Worm (Caenorhabditis elegans) whole organism, mixed stage, embryonic: ENCODE measurements around the gene C55A6.7.

Experiments used
- bed-3 ChIP-seq: fragments of 200-800 bp; sonication (Bioruptor generic); optimal IDR thresholded peaks from 3 replicates; lab custom pipeline; 2018; ENCODE audit warnings: mild to moderate bottlenecking, missing genetic modification characterization, moderate library complexity, missing compliant biosample characterization
- blmp-1 ChIP-seq: fragments of 150-350 bp; optimal IDR thresholded peaks from 2 replicates; lab custom pipeline; 2014; ENCODE audit warnings: missing biosample characterization, missing genetic modification characterization
- ceh-43 ChIP-seq: fragments of 200-800 bp; sonication (Bioruptor generic); optimal IDR thresholded peaks from 2 replicates; lab custom pipeline; 2018; ENCODE audit warnings: mild to moderate bottlenecking, missing genetic modification characterization, moderate library complexity, missing compliant biosample characterization
- ceh-83 ChIP-seq: fragments of 200-800 bp; sonication (Bioruptor generic); optimal IDR thresholded peaks from 2 replicates; lab custom pipeline; 2018; ENCODE audit warnings: mild to moderate bottlenecking, missing genetic modification characterization, missing compliant biosample characterization
- drap-1 ChIP-seq: fragments of 200-800 bp; sonication (Bioruptor generic); optimal IDR thresholded peaks from 3 replicates; lab custom pipeline; 2018; ENCODE audit warnings: mild to moderate bottlenecking, missing genetic modification characterization, missing compliant biosample characterization
- elt-1 ChIP-seq: sonication (generic microtip); optimal IDR thresholded peaks from 2 replicates; lab custom pipeline; 2017; ENCODE audit warnings: missing genetic modification characterization, mild to moderate bottlenecking, missing compliant biosample characterization, antibody characterized with exemption, moderate library complexity, borderline replicate concordance; ENCODE audit not compliant: insufficient read depth
- elt-3 ChIP-seq: fragments of 150-350 bp; optimal IDR thresholded peaks from 2 replicates; lab custom pipeline; 2014; ENCODE audit warnings: missing biosample characterization, missing genetic modification characterization
- flh-1 ChIP-seq: fragments of 200-800 bp; sonication (Bioruptor generic); optimal IDR thresholded peaks from 2 replicates; lab custom pipeline; 2018; ENCODE audit warnings: mild to moderate bottlenecking, missing genetic modification characterization, moderate library complexity, missing compliant biosample characterization
- ham-2 ChIP-seq: fragments of 200-800 bp; sonication (Bioruptor generic); optimal IDR thresholded peaks from 2 replicates; lab custom pipeline; 2018; ENCODE audit warnings: mild to moderate bottlenecking, missing genetic modification characterization, missing compliant biosample characterization
- hlh-1 ChIP-seq: fragments of 150-350 bp; optimal IDR thresholded peaks from 2 replicates; lab custom pipeline; 2014; ENCODE audit warnings: missing biosample characterization, missing genetic modification reagents, missing genetic modification characterization
- lin-13 ChIP-seq: fragments of 150-350 bp; optimal IDR thresholded peaks from 2 replicates; lab custom pipeline; 2014; ENCODE audit warnings: missing biosample characterization, missing genetic modification characterization
- lin-32 ChIP-seq: fragments of 200-800 bp; sonication (Bioruptor generic); optimal IDR thresholded peaks from 2 replicates; lab custom pipeline; 2018; ENCODE audit warnings: mild to moderate bottlenecking, missing genetic modification characterization, missing compliant biosample characterization
- lsy-2 ChIP-seq: fragments of 150-350 bp; optimal IDR thresholded peaks from 2 replicates; lab custom pipeline; 2014; ENCODE audit warnings: missing biosample characterization, missing genetic modification characterization
- mab-5 ChIP-seq: fragments of 150-350 bp; optimal IDR thresholded peaks from 2 replicates; lab custom pipeline; 2014; ENCODE audit warnings: missing biosample characterization, missing genetic modification characterization
- mep-1 ChIP-seq: fragments of 150-350 bp; optimal IDR thresholded peaks from 2 replicates; lab custom pipeline; 2017; ENCODE audit warnings: missing biosample characterization, missing genetic modification reagents, missing genetic modification characterization, inconsistent platforms
- mls-2 ChIP-seq: sonication (generic microtip); optimal IDR thresholded peaks from 2 replicates; lab custom pipeline; 2016; ENCODE audit warnings: mild to moderate bottlenecking, missing genetic modification characterization, moderate library complexity, missing compliant biosample characterization
- nhr-12 ChIP-seq: fragments of 150-350 bp; optimal IDR thresholded peaks from 2 replicates; lab custom pipeline; 2014; ENCODE audit warnings: missing biosample characterization, missing genetic modification characterization
- nhr-237 ChIP-seq: fragments of 150-350 bp; optimal IDR thresholded peaks from 2 replicates; lab custom pipeline; 2014; ENCODE audit warnings: missing biosample characterization, missing genetic modification characterization
- nhr-28 ChIP-seq: fragments of 150-350 bp; optimal IDR thresholded peaks from 2 replicates; lab custom pipeline; 2014; ENCODE audit warnings: missing biosample characterization, missing genetic modification characterization
- nhr-76 ChIP-seq: sonication (generic microtip); optimal IDR thresholded peaks from 2 replicates; lab custom pipeline; 2017; ENCODE audit warnings: missing biosample characterization, missing genetic modification characterization
- pha-4 ChIP-seq: fragments of 150-350 bp; optimal IDR thresholded peaks from 2 replicates; lab custom pipeline; 2018; ENCODE audit warnings: missing biosample characterization, missing genetic modification reagents, missing genetic modification characterization
- sem-2 ChIP-seq: fragments of 200-800 bp; sonication (Bioruptor generic); optimal IDR thresholded peaks from 2 replicates; lab custom pipeline; 2018; ENCODE audit warnings: mild to moderate bottlenecking, missing genetic modification characterization, missing compliant biosample characterization
- snpc-4 ChIP-seq: fragments of 150-350 bp; optimal IDR thresholded peaks from 2 replicates; lab custom pipeline; 2014; ENCODE audit warnings: missing biosample characterization, missing genetic modification characterization
- sptf-1 ChIP-seq: sonication (generic microtip); optimal IDR thresholded peaks from 2 replicates; lab custom pipeline; 2017; ENCODE audit warnings: mild to moderate bottlenecking, missing genetic modification characterization, moderate library complexity, missing compliant biosample characterization
- tbx-8 ChIP-seq: fragments of 200-800 bp; sonication (Bioruptor generic); optimal IDR thresholded peaks from 2 replicates; lab custom pipeline; 2018; ENCODE audit warnings: mild to moderate bottlenecking, missing genetic modification characterization, moderate library complexity, missing compliant biosample characterization
- unc-120 ChIP-seq: sonication (generic microtip); optimal IDR thresholded peaks from 2 replicates; lab custom pipeline; 2017; ENCODE audit warnings: missing genetic modification characterization, missing compliant biosample characterization; ENCODE audit not compliant: poor library complexity, severe bottlenecking
- unc-39 ChIP-seq: fragments of 150-350 bp; optimal IDR thresholded peaks from 2 replicates; lab custom pipeline; 2014; ENCODE audit warnings: missing biosample characterization, missing genetic modification characterization
- unc-62 ChIP-seq: fragments of 150-350 bp; optimal IDR thresholded peaks from 2 replicates; lab custom pipeline; 2014; ENCODE audit warnings: missing biosample characterization, missing genetic modification reagents, missing genetic modification characterization
- zip-8 ChIP-seq: fragments of 150-350 bp; optimal IDR thresholded peaks from 2 replicates; lab custom pipeline; 2014; ENCODE audit warnings: missing biosample characterization, missing genetic modification characterization

The C55A6.7 gene

ce11 chrV:11531100-11531499 is 10.8 kb upstream of the C55A6.7 start:
- TF ChIP-seq sem-2 (GFP tag; lab: Kevin White, UChicago) (no peak), lsy-2 (no peak), nhr-12 (tag; lab: Kevin White, UChicago) (no peak), zip-8 (tag; lab: Kevin White, UChicago) (no peak), bed-3 (GFP tag; lab: Kevin White, UChicago) (no peak), blmp-1 (tag; lab: Kevin White, UChicago) (no peak), mab-5 (tag; lab: Kevin White, UChicago) (no peak), ceh-43 (GFP tag; lab: Kevin White, UChicago) (no peak), lin-32 (GFP tag; lab: Kevin White, UChicago) (no peak), elt-3 (tag; lab: Kevin White, UChicago) (no peak), flh-1 (GFP tag; lab: Kevin White, UChicago) (no peak), pha-4 (tag; lab: Kevin White, UChicago) (no peak), drap-1 (no peak), mls-2 (no peak), unc-62 (no peak)

ce11 chrV:11529541-11529940 is 9.2 kb upstream of the C55A6.7 start:
- no peak for TF ChIP-seq tbx-8 (GFP tag; lab: Kevin White, UChicago)
- peak; percentile 27 for TF ChIP-seq nhr-237
- TF ChIP-seq blmp-1 (tag; lab: Kevin White, UChicago): no peak
- TF ChIP-seq, all 35 proteins: peak for 1

ce11 chrV:11528633-11529327 is 8.4 kb upstream of the C55A6.7 start:
- TF ChIP-seq unc-62: no peak
- no peak for TF ChIP-seq snpc-4 (tag; lab: Kevin White, UChicago)
- no peak for TF ChIP-seq mab-5 (tag; lab: Kevin White, UChicago)
- TF ChIP-seq hlh-1 (tag; lab: Kevin White, UChicago): peak; percentile 11
- TF ChIP-seq unc-39 (tag; lab: Kevin White, UChicago): no peak
- TF ChIP-seq unc-120 (tag; lab: Kevin White, UChicago): peak; percentile 19
- TF ChIP-seq, all 35 proteins: peak for 2

ce11 chrV:11527531-11527930 is 7.2 kb upstream of the C55A6.7 start, which contains the start of gene ccch-1:
Gene ccch-1 (plus strand): TSS chrV:11527831.
- TF ChIP-seq unc-62: no peak
- no peak for TF ChIP-seq mep-1 (tag; lab: Kevin White, UChicago)
- no peak for TF ChIP-seq hlh-1 (tag; lab: Kevin White, UChicago)
- TF ChIP-seq sptf-1 (tag; lab: Kevin White, UChicago): no peak
- no peak for TF ChIP-seq zip-8 (tag; lab: Kevin White, UChicago)
- no peak for TF ChIP-seq ceh-83 (GFP tag; lab: Kevin White, UChicago)
- TF ChIP-seq sem-2 (GFP tag; lab: Kevin White, UChicago): no peak
- TF ChIP-seq nhr-28 (tag; lab: Kevin White, UChicago): no peak
- TF ChIP-seq nhr-12 (tag; lab: Kevin White, UChicago): no peak
- TF ChIP-seq nhr-76 (tag; lab: Kevin White, UChicago): no peak
- no peak for TF ChIP-seq nhr-237

- TF ChIP-seq lin-13 (no peak), mls-2 (no peak), elt-1 (tag; lab: Kevin White, UChicago) (no peak), tbx-8 (GFP tag; lab: Kevin White, UChicago) (no peak), mab-5 (tag; lab: Kevin White, UChicago) (no peak), blmp-1 (tag; lab: Kevin White, UChicago) (no peak), nhr-28 (tag; lab: Kevin White, UChicago) (no peak)
- TF ChIP-seq, all 35 proteins: peak for 0
Measured at ce11 chrV:11526927-11527491, 6.7 kb upstream of the C55A6.7 start.

ce11 chrV:11525338-11525737 is 5.0 kb upstream of the C55A6.7 start:
- TF ChIP-seq blmp-1 (tag; lab: Kevin White, UChicago) (peak; percentile 70), ham-2 (peak; percentile 44), unc-39 (tag; lab: Kevin White, UChicago) (no peak), sptf-1 (tag; lab: Kevin White, UChicago) (peak; percentile 28)
